Worm (Caenorhabditis elegans) whole organism, L4/young adult: ENCODE data around the gene bed-1.

Source experiments
- W03F9.2 ChIP-seq: fragments of 150-350 bp; optimal IDR thresholded peaks from 2 replicates; lab custom pipeline; 2014; ENCODE audit warnings: missing biosample characterization, missing genetic modification characterization
- dao-5 ChIP-seq: sonication (generic microtip); optimal IDR thresholded peaks from 2 replicates; lab custom pipeline; 2016; ENCODE audit warnings: missing genotype, missing genetic modification characterization, moderate library complexity, missing compliant biosample characterization
- him-1 ChIP-seq: sonication (generic microtip); optimal IDR thresholded peaks from 2 replicates; lab custom pipeline; 2016; ENCODE audit warnings: missing genotype, missing genetic modification reagents, missing genetic modification characterization, missing compliant biosample characterization

Gene bed-1

DNA sequence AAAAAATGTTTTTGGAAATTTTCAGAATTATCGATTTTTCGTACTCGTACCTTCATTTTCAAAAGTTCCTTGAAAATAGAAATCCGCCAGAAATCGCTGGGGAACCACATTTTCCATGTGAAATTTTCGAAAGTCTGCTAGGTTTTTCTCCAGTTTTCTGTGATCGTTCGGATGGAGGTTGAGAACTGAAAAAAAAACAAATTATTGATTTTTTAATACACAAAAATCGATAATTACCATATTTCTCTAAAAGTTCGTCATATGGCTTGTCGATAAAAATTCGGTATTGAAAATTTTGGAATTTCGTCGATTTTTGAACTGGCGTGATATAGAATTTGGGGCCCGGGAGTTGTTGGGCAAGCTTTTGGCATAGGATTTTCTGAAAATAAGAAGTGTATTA lies 47.9 kb downstream of the bed-1 start:
- TF ChIP-seq W03F9.2 (tag; lab: Kevin White, UChicago), result no peak
- TF ChIP-seq him-1 (tag; lab: Kevin White, UChicago), result no peak
- no peak for TF ChIP-seq dao-5

DNA sequence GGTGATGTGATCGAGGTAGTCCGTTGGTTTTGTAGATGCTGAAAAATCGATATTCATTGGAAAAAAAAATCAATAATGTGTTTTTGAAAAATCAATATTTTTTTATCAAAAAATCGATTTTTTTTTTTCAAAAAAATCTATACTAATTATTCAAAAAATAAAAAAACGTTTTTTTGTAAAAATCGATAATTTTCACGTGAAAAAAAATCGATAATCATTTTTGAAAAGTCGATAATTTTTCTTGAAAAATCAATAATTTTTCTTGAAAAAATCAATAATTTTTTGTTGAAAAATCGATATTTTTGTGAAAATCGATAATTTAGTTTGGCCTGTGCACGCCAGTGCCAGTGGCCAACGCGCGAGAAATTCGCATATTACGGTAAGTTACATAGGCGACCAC lies 51.6 kb downstream of the bed-1 start:
- no peak for TF ChIP-seq W03F9.2 (tag; lab: Kevin White, UChicago)
- no peak for TF ChIP-seq dao-5
- TF ChIP-seq him-1 (tag; lab: Kevin White, UChicago), result no peak
